Worm (Caenorhabditis elegans) whole organism, L3 larva: Measurements from ENCODE around the gene F36G3.3.

Experiments used
- ZK546.5 ChIP-seq: sonication (generic microtip); optimal IDR thresholded peaks from 2 replicates; lab custom pipeline; 2017; ENCODE audit warnings: missing biosample characterization, missing genetic modification characterization
- egl-27 ChIP-seq: sonication (generic microtip); optimal IDR thresholded peaks from 4 replicates; lab custom pipeline; 2017; ENCODE audit warnings: missing biosample characterization, missing genetic modification reagents, missing genetic modification characterization
- elt-2 ChIP-seq: sonication (generic microtip); optimal IDR thresholded peaks from 2 replicates; lab custom pipeline; 2016; ENCODE audit warnings: missing genetic modification reagents, mild to moderate bottlenecking, missing genetic modification characterization, missing compliant biosample characterization
- tbx-2 ChIP-seq: sonication (generic microtip); optimal IDR thresholded peaks from 2 replicates; lab custom pipeline; 2016; ENCODE audit warnings: mild to moderate bottlenecking, missing genetic modification characterization, missing compliant biosample characterization
- unc-39 ChIP-seq: sonication (generic microtip); optimal IDR thresholded peaks from 4 replicates; lab custom pipeline; 2017; ENCODE audit warnings: missing biosample characterization, missing genetic modification characterization

- TF ChIP-seq ZK546.5 (tag; lab: Kevin White, UChicago): no peak
- no peak for TF ChIP-seq egl-27
- no peak for TF ChIP-seq elt-2
- no peak for TF ChIP-seq unc-39
- TF ChIP-seq tbx-2 (tag; lab: Kevin White, UChicago): no peak
Measured at ce11 chrX:9822173-9822572, 23.5 kb downstream of the F36G3.3 start, which contains the start of gene dpy-22.
